Worm (Caenorhabditis elegans): ENCODE data around the gene rcan-1.

The rcan-1 gene

DNA sequence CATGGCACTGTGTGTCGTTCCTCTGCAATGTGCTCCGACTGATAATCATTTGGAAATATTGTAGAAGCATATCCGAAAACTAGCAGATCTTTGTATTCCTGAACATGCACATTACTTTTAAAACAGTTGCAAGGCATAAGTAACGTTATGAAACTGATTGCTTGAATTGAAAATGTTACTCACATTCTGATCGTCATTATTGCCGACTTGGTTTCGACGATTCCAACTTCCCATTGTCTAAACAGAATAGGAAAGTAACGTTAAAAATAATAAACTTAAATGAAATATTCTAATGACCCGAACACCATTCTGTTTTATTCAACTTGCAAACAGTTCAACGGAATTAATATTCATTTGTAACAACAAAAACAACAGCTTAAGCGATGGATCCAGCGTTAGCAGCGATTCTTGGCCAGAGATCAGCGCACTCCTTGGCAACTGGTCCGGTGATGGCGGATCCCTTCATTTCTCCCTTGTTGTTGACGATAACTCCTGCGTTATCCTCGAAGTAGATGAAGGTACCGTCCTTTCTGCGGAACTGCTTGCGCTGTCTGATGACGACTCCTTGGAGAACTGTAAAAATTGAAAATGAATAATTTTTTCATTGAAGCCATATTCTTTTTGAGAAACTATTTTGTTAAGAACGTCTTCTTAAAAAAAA is 21.5 kb upstream of the rcan-1 start, which contains the start of gene swp-1:
TSS of gene swp-1 (minus strand) at position 298 of the 661 bp plus-strand sequence.
- TF ChIP-seq snpc-4 (tag; optimal IDR thresholded peaks at IDR 0.05) (no peak), ceh-82 (tag; optimal IDR thresholded peaks at IDR 0.05) (no peak), ztf-1 (GFP tag; conservative IDR thresholded peaks at IDR 0.05) (no peak), elt-3 (tag; optimal IDR thresholded peaks at IDR 0.05) (no peak), sma-3 (GFP tag; optimal IDR thresholded peaks at IDR 0.05) (no peak), crh-2 (tag; optimal IDR thresholded peaks at IDR 0.05) (no peak), lin-11 (tag; optimal IDR thresholded peaks at IDR 0.05) (no peak), F13H6.1 (tag; optimal IDR thresholded peaks at IDR 0.05) (no peak), nhr-6 (tag; optimal IDR thresholded peaks at IDR 0.05) (no peak), ztf-4 (tag; optimal IDR thresholded peaks at IDR 0.05) (no peak), lsy-2 (tag; optimal IDR thresholded peaks at IDR 0.05) (no peak), lin-13 (GFP tag; optimal IDR thresholded peaks at IDR 0.05) (no peak), nhr-10 (tag; optimal IDR thresholded peaks at IDR 0.05) (no peak), nhr-21 (tag; optimal IDR thresholded peaks at IDR 0.05) (no peak), nhr-77 (tag; optimal IDR thresholded peaks at IDR 0.05) (no peak), sma-9 (GFP tag; optimal IDR thresholded peaks at IDR 0.05) (no peak), sma-9 (tag; optimal IDR thresholded peaks at IDR 0.05) (no peak), lin-39 (tag; optimal IDR thresholded peaks at IDR 0.05) (no peak)

DNA sequence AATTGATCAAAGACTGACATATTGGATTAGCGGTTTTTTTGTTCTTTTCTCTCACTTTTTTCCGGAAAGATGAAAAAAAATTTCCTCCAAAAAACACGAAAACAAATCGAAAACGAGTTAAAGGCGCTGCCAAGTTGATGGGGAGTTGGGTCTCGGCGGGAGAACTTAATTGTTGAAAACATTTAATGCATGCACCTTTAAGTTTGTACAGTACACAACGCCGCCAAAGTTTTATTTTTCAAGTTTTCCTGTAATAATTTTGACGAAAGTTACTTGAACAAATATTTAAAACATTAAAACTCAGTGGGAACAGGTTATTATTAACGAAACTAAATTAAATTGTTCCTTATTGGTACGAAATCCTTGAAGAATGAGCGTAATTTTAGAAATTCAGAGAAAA is 17.6 kb upstream of the rcan-1 start:
- TF ChIP-seq R02D3.7 (tag; optimal IDR thresholded peaks at IDR 0.05) = no peak
- TF ChIP-seq unc-62 (GFP tag; optimal IDR thresholded peaks at IDR 0.05) = no peak
- TF ChIP-seq nhr-77 (tag; optimal IDR thresholded peaks at IDR 0.05) = no peak
- no peak for TF ChIP-seq nhr-237 (tag; optimal IDR thresholded peaks at IDR 0.05)
- no peak for TF ChIP-seq sma-9 (GFP tag; optimal IDR thresholded peaks at IDR 0.05)
- no peak for TF ChIP-seq sma-9 (tag; optimal IDR thresholded peaks at IDR 0.05)
- TF ChIP-seq skn-1 (tag; optimal IDR thresholded peaks at IDR 0.05) = no peak
- no peak for TF ChIP-seq nhr-23 (tag; optimal IDR thresholded peaks at IDR 0.05)
- TF ChIP-seq sma-3 (GFP tag; optimal IDR thresholded peaks at IDR 0.05) = no peak
- no peak for TF ChIP-seq ZK546.5 (tag; optimal IDR thresholded peaks at IDR 0.05)
- TF ChIP-seq mdl-1 (tag; optimal IDR thresholded peaks at IDR 0.05) = no peak
- no peak for TF ChIP-seq unc-39 (tag; optimal IDR thresholded peaks at IDR 0.05)
- TF ChIP-seq mab-5 (tag; optimal IDR thresholded peaks at IDR 0.05) = no peak
- TF ChIP-seq nhr-11 (tag; optimal IDR thresholded peaks at IDR 0.05) = no peak
- no peak for TF ChIP-seq ztf-1 (GFP tag; conservative IDR thresholded peaks at IDR 0.05)

DNA sequence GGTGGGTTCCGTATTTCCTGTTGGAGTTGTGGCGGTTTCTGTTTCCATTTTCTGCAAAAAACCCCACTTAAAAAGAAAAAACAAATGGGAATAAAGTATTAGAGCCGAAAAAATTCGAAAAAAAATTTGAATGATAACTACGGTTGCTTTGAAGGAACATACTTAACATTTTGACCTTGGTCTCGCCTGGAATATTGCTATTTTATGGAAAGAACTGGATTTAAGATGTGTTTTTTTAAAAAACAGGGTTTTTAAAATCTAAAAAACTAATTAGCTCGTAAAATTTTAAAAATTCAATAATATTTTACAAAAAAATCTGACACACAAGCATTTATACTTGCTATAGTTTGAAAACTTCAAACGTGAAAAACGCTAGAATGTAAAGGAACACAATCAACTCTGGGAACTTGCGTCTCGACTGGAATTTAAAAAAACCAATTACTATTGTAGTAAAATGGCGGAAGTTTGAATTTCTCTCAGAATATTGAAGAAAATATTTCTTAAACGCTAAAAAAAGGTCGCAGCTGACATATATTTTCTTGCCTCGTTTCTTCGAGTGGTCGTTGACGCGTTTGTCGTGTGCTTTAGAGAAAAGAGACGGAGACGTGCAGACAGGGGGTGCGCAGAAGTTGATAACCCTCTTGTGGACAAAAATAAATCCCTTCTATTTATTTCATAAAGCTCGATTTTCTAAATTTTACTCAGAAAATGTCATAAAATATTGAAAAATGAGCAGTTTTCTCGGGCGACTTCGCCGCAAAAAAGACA is 14.2 kb upstream of the rcan-1 start, which contains the start of the genes lgg-3 and rgs-5:
TSS of gene lgg-3 (minus strand) at position 51 of the 768 bp plus-strand sequence.
TSS of gene rgs-5 (plus strand) at position 593 of the 768 bp plus-strand sequence.
- TF ChIP-seq ceh-16 (tag; optimal IDR thresholded peaks at IDR 0.05) (no peak), C34F6.9 (tag; optimal IDR thresholded peaks at IDR 0.05) (peak; percentile 56), nhr-129 (tag; optimal IDR thresholded peaks at IDR 0.05) (peak; percentile 52), lsy-2 (tag; optimal IDR thresholded peaks at IDR 0.05) (peak; percentile 1 to 65), snpc-4 (tag; optimal IDR thresholded peaks at IDR 0.05) (peak; percentile 34), zag-1 (tag; optimal IDR thresholded peaks at IDR 0.05) (no peak), unc-55 (GFP tag; optimal IDR thresholded peaks at IDR 0.05) (peak; percentile 61), skn-1 (tag; optimal IDR thresholded peaks at IDR 0.05) (no peak), fos-1 (tag; optimal IDR thresholded peaks at IDR 0.05) (peak; percentile 24), lin-13 (GFP tag; optimal IDR thresholded peaks at IDR 0.05) (peak; percentile 50), crh-2 (tag; optimal IDR thresholded peaks at IDR 0.05) (peak; percentile 53), nhr-237 (tag; optimal IDR thresholded peaks at IDR 0.05) (no peak)

DNA sequence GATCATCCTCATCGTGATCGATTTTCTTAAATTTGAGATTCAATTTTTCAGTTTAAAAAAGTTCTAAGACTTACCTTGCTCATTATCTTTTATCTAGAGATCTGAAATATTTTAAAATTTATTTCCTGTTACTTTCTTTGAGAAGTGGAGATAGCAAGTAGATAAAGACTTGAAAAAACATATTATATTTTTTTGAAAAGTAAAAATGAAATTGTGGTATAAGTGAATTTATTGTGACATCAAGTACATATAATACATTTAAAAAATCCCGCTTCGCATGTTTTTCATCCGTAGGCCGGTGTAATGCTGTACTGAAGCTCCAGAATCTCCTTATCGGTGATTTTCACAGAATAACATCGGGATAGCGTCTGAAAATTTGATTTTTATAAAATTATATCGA is 13.4 kb upstream of the rcan-1 start, which contains the start of gene B0336.7:
TSS of gene B0336.7 (minus strand) at position 101 of the 400 bp plus-strand sequence.
- TF ChIP-seq Y55F3AM.14 (GFP tag; optimal IDR thresholded peaks at IDR 0.05) = no peak
- TF ChIP-seq blmp-1 (tag; optimal IDR thresholded peaks at IDR 0.05; ENCODE audit: insufficient read depth) = no peak
- TF ChIP-seq elt-3 (tag; optimal IDR thresholded peaks at IDR 0.05) = no peak
- TF ChIP-seq unc-55 (GFP tag; optimal IDR thresholded peaks at IDR 0.05) = no peak
- no peak for TF ChIP-seq nhr-77 (tag; optimal IDR thresholded peaks at IDR 0.05)
- no peak for TF ChIP-seq gmeb-1 (tag; optimal IDR thresholded peaks at IDR 0.05)

Measured in whole organism, L2 larva.